Fruit fly (Drosophila melanogaster) whole organism, embryonic: Measurements from ENCODE around the gene Ilp7.

Experiments used
- Adf1 ChIP-seq: fragments of 200-800 bp; sonication (Bioruptor generic); IDR thresholded peaks from 2 replicates; pipeline ENCODE4 v1.3.6; 2022; ENCODE audit warnings: missing biosample characterization, missing genetic modification characterization
- Aef1 ChIP-seq: fragments of 200-800 bp; sonication (Bioruptor generic); IDR thresholded peaks from 3 replicates; pipeline ENCODE4 v1.3.6; 2022; ENCODE audit warnings: missing biosample characterization, missing genetic modification characterization
- Awh ChIP-seq: fragments of 200-800 bp; sonication (Bioruptor generic); IDR thresholded peaks from 2 replicates; pipeline ENCODE4, ENCODE4 v1.3.6; 2022; ENCODE audit warnings: missing biosample characterization, missing genetic modification characterization
- Blimp-1 ChIP-seq: fragments of 200-800 bp; sonication (Bioruptor generic); optimal IDR thresholded peaks from 3 replicates; lab custom pipeline; 2018; ENCODE audit warnings: missing biosample characterization, missing genetic modification characterization, mild to moderate bottlenecking, moderate library complexity, missing genetic modification reagents
- CG10565 ChIP-seq: fragments of 200-800 bp; sonication (Bioruptor generic); optimal IDR thresholded peaks from 3 replicates; lab custom pipeline; 2016; ENCODE audit warnings: missing biosample characterization, mild to moderate bottlenecking, missing genetic modification characterization
- CG11504 ChIP-seq: fragments of 200-800 bp; sonication (Bioruptor generic); optimal IDR thresholded peaks from 3 replicates; lab custom pipeline; 2019; ENCODE audit warnings: missing biosample characterization, mild to moderate bottlenecking, missing genetic modification characterization, moderate library complexity
- CG12219 ChIP-seq: fragments of 200-800 bp; sonication (Bioruptor generic); optimal IDR thresholded peaks from 3 replicates; lab custom pipeline; 2018; ENCODE audit warnings: missing biosample characterization, mild to moderate bottlenecking, missing genetic modification characterization
- CG13894 ChIP-seq: fragments of 200-800 bp; sonication (Bioruptor generic); optimal IDR thresholded peaks from 3 replicates; lab custom pipeline; 2018; ENCODE audit warnings: missing biosample characterization, mild to moderate bottlenecking, missing genetic modification characterization, moderate library complexity
- CG18262 ChIP-seq: fragments of 200-800 bp; optimal IDR thresholded peaks from 3 replicates; lab custom pipeline; 2019; ENCODE audit warnings: missing biosample characterization, mild to moderate bottlenecking, missing genetic modification characterization, moderate library complexity
- CG2678 ChIP-seq: fragments of 200-800 bp; sonication (Bioruptor generic); optimal IDR thresholded peaks from 3 replicates; lab custom pipeline; 2019; ENCODE audit warnings: missing biosample characterization, mild to moderate bottlenecking, missing genetic modification characterization, moderate library complexity
- CG30020 ChIP-seq: fragments of 200-800 bp; optimal IDR thresholded peaks from 2 replicates; lab custom pipeline; 2019; ENCODE audit warnings: missing biosample characterization, mild to moderate bottlenecking, missing genetic modification characterization, moderate library complexity
- CG3065 ChIP-seq: fragments of 200-800 bp; sonication (Bioruptor generic); optimal IDR thresholded peaks from 2 replicates; lab custom pipeline; 2016; ENCODE audit warnings: missing biosample characterization, missing genetic modification characterization
- CG3163 ChIP-seq: fragments of 200-800 bp; sonication (Bioruptor generic); optimal IDR thresholded peaks from 3 replicates; lab custom pipeline; 2016; ENCODE audit warnings: missing biosample characterization, missing genetic modification characterization
- CG32772 ChIP-seq: fragments of 200-800 bp; sonication (Bioruptor generic); IDR thresholded peaks from 2 replicates; pipeline ENCODE4 v1.3.6; 2022; ENCODE audit warnings: missing biosample characterization, missing genetic modification characterization
- CG42726 ChIP-seq: fragments of 200-800 bp; sonication (Bioruptor generic); IDR thresholded peaks from 2 replicates; pipeline ENCODE4 v1.3.6; 2022; ENCODE audit warnings: missing biosample characterization, missing genetic modification characterization; ENCODE audit not compliant: partially characterized antibody
- CG7556 ChIP-seq: fragments of 200-800 bp; sonication (Bioruptor generic); optimal IDR thresholded peaks from 2 replicates; lab custom pipeline; 2017; ENCODE audit warnings: missing biosample characterization, mild to moderate bottlenecking, missing genetic modification characterization
- CG7839 ChIP-seq: fragments of 200-800 bp; sonication (Bioruptor generic); optimal IDR thresholded peaks from 3 replicates; lab custom pipeline; 2018; ENCODE audit warnings: missing biosample characterization, mild to moderate bottlenecking, missing genetic modification characterization, moderate library complexity
- Chrac-16 ChIP-seq: fragments of 200-800 bp; sonication (Bioruptor generic); optimal IDR thresholded peaks from 3 replicates; lab custom pipeline; 2016; ENCODE audit warnings: missing biosample characterization, missing genetic modification characterization
- D19A ChIP-seq: fragments of 200-800 bp; optimal IDR thresholded peaks from 3 replicates; lab custom pipeline; 2019; ENCODE audit warnings: missing biosample characterization, mild to moderate bottlenecking, missing genetic modification characterization, moderate library complexity
- Hmr ChIP-seq: fragments of 200-800 bp; sonication (Bioruptor generic); optimal IDR thresholded peaks from 3 replicates; lab custom pipeline; 2017; ENCODE audit warnings: mild to moderate bottlenecking, missing biosample characterization, missing genetic modification reagents, missing genetic modification characterization
- Meics ChIP-seq: fragments of 200-800 bp; sonication (Bioruptor generic); optimal IDR thresholded peaks from 2 replicates; lab custom pipeline; 2017; ENCODE audit warnings: missing biosample characterization, mild to moderate bottlenecking, missing genetic modification characterization
- Neu2 ChIP-seq: fragments of 200-800 bp; sonication (Bioruptor generic); optimal IDR thresholded peaks from 3 replicates; lab custom pipeline; 2016; ENCODE audit warnings: missing biosample characterization, missing genetic modification characterization, borderline replicate concordance
- Nf-YB ChIP-seq: fragments of 200-800 bp; sonication (Bioruptor generic); optimal IDR thresholded peaks from 3 replicates; lab custom pipeline; 2019; ENCODE audit warnings: missing biosample characterization, mild to moderate bottlenecking, missing genetic modification characterization, moderate library complexity
- Oli ChIP-seq: fragments of 200-800 bp; sonication (Bioruptor generic); optimal IDR thresholded peaks from 2 replicates; lab custom pipeline; 2018; ENCODE audit warnings: missing biosample characterization, mild to moderate bottlenecking, missing genetic modification characterization, moderate library complexity
- Trl ChIP-seq, 3 experiments: fragments of >200 bp in 2 of 3; fragments of 200-800 bp in 1 of 3; sonication (Bioruptor generic) in 1 of 3; optimal IDR thresholded peaks; 2 replicates in 1 of 3; 3 replicates in 2 of 3; lab custom pipeline; 2016 to 2017; ENCODE audit warnings: missing biosample characterization in 1 of 3, missing genetic modification characterization in 1 of 3
- ab ChIP-seq: fragments of 200-800 bp; sonication (Bioruptor generic); optimal IDR thresholded peaks from 2 replicates; lab custom pipeline; 2016; ENCODE audit warnings: missing biosample characterization, missing genetic modification characterization
- cg ChIP-seq: fragments of 200-800 bp; sonication (Bioruptor generic); optimal IDR thresholded peaks from 3 replicates; lab custom pipeline; 2019; ENCODE audit warnings: missing biosample characterization, mild to moderate bottlenecking, missing genetic modification characterization, moderate library complexity
- chm ChIP-seq: fragments of 200-800 bp; sonication (Bioruptor generic); IDR thresholded peaks from 2 replicates; pipeline ENCODE4 v1.3.6; 2022; ENCODE audit warnings: missing biosample characterization, missing genetic modification characterization
- corto ChIP-seq: fragments of 200-800 bp; sonication (Bioruptor generic); optimal IDR thresholded peaks from 2 replicates; lab custom pipeline; 2016; ENCODE audit warnings: missing biosample characterization, mild to moderate bottlenecking, missing genetic modification characterization, moderate library complexity
- croc ChIP-seq: fragments of 200-800 bp; sonication (Bioruptor generic); conservative IDR thresholded peaks from 3 replicates; pipeline ENCODE4 v1.3.6; 2022; ENCODE audit warnings: missing biosample characterization, missing genetic modification characterization
- cwo ChIP-seq: fragments of 200-800 bp; sonication (Bioruptor generic); optimal IDR thresholded peaks from 3 replicates; lab custom pipeline; 2017; ENCODE audit warnings: missing biosample characterization, missing genetic modification characterization, mild to moderate bottlenecking, moderate library complexity, missing genetic modification reagents
- dmrt99B ChIP-seq: fragments of 200-800 bp; sonication (Bioruptor generic); optimal IDR thresholded peaks from 2 replicates; lab custom pipeline; 2018; ENCODE audit warnings: missing biosample characterization, mild to moderate bottlenecking, missing genetic modification characterization, moderate library complexity
- esg ChIP-seq: fragments of 200-800 bp; sonication (Bioruptor generic); conservative IDR thresholded peaks from 2 replicates; pipeline ENCODE4 v1.3.6; 2022; ENCODE audit warnings: missing biosample characterization, missing genetic modification characterization
- ewg ChIP-seq: fragments of 200-800 bp; sonication (Bioruptor generic); optimal IDR thresholded peaks from 3 replicates; lab custom pipeline; 2017; ENCODE audit warnings: mild to moderate bottlenecking, missing biosample characterization, missing genetic modification reagents, missing genetic modification characterization
- fd3F ChIP-seq: fragments of 200-800 bp; sonication (Bioruptor generic); optimal IDR thresholded peaks from 2 replicates; lab custom pipeline; 2018; ENCODE audit warnings: missing biosample characterization, mild to moderate bottlenecking, missing genetic modification characterization, moderate library complexity
- gcm ChIP-seq: fragments of 200-800 bp; sonication (Bioruptor generic); optimal IDR thresholded peaks from 2 replicates; lab custom pipeline; 2019; ENCODE audit warnings: missing biosample characterization, mild to moderate bottlenecking, missing genetic modification characterization, moderate library complexity
- gem ChIP-seq: fragments of 200-800 bp; sonication (Bioruptor generic); optimal IDR thresholded peaks from 2 replicates; lab custom pipeline; 2019; ENCODE audit warnings: missing biosample characterization, mild to moderate bottlenecking, missing genetic modification characterization, moderate library complexity
- grau ChIP-seq: fragments of 200-800 bp; optimal IDR thresholded peaks from 3 replicates; lab custom pipeline; 2019; ENCODE audit warnings: missing biosample characterization, mild to moderate bottlenecking, missing genetic modification characterization, moderate library complexity
- nom ChIP-seq: fragments of 200-800 bp; sonication (Bioruptor generic); optimal IDR thresholded peaks from 2 replicates; lab custom pipeline; 2017; ENCODE audit warnings: missing biosample characterization, missing genetic modification characterization, mild to moderate bottlenecking, moderate library complexity, missing genetic modification reagents
- psq ChIP-seq: fragments of 200-800 bp; sonication (Bioruptor generic); optimal IDR thresholded peaks from 2 replicates; lab custom pipeline; 2017; ENCODE audit warnings: missing biosample characterization, missing genetic modification characterization
- rib ChIP-seq: fragments of 200-800 bp; sonication (Bioruptor generic); IDR thresholded peaks from 2 replicates; pipeline ENCODE4 v1.3.6; 2022; ENCODE audit warnings: missing biosample characterization, missing genetic modification characterization
- row ChIP-seq: fragments of 200-800 bp; sonication (Bioruptor generic); IDR thresholded peaks from 3 replicates; pipeline ENCODE4 v1.3.6; 2022; ENCODE audit warnings: missing biosample characterization, missing genetic modification characterization
- scrt ChIP-seq: fragments of 200-800 bp; sonication (Bioruptor generic); optimal IDR thresholded peaks from 2 replicates; lab custom pipeline; 2018; ENCODE audit warnings: missing biosample characterization, mild to moderate bottlenecking, missing genetic modification characterization, moderate library complexity
- sisA ChIP-seq: fragments of 200-800 bp; sonication (Bioruptor generic); IDR thresholded peaks from 2 replicates; pipeline ENCODE4 v1.3.6; 2022; ENCODE audit warnings: missing biosample characterization, missing genetic modification characterization
- sr ChIP-seq: fragments of 200-800 bp; sonication (Bioruptor generic); IDR thresholded peaks from 3 replicates; pipeline ENCODE4 v1.3.6; 2022; ENCODE audit warnings: missing biosample characterization, missing genetic modification characterization
- ttk ChIP-seq: fragments of 200-800 bp; sonication (Bioruptor generic); IDR thresholded peaks from 2 replicates; pipeline ENCODE4 v2.1.2; 2022; ENCODE audit warnings: missing biosample characterization, missing genetic modification characterization
- unpg ChIP-seq: fragments of 200-800 bp; sonication (Bioruptor generic); optimal IDR thresholded peaks from 3 replicates; lab custom pipeline; 2018; ENCODE audit warnings: missing biosample characterization, mild to moderate bottlenecking, missing genetic modification characterization, moderate library complexity
- vvl ChIP-seq: fragments of 200-800 bp; sonication (Bioruptor generic); IDR thresholded peaks from 2 replicates; pipeline ENCODE4 v1.3.6; 2022; ENCODE audit warnings: missing biosample characterization, missing genetic modification characterization
- zfh2 ChIP-seq: fragments of 200-800 bp; sonication (Bioruptor generic); optimal IDR thresholded peaks from 2 replicates; lab custom pipeline; 2016; ENCODE audit warnings: missing biosample characterization, missing genetic modification characterization

Ilp7 gene

DNA sequence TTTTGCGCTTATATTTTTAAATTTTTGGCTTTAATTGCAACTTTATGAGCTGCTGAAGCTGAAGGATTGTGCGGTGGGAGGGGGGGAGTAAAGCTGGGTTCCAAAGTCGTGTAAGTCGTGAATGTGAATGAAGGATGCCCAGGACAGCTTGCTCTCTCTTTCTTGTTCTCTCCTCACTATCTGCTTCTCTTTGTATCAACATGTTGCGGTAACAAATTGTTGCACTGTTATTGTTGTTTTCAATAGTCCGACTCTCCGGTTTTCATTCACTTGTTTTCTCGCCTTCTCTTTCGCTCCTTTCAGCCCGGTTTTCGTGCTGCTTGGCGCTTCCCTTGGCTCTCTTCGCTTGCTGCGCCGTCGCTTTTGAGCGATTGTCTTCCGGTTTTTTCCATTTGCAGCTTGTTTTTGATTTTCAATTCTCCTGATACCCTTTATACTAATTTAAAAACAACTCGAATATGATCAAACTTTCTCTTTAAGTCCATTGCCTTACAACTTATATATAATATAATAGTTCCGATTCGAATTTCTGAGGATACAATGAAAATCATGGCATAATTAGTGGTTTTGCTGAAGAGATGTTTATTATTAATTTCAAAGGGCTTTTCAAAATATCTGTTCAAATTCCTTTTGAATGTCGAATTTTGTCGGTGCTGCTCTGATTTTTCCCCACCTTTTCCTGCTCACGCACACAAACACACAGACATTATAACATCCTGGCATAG lies 17.6 kb downstream of the Ilp7 start (continued):
- TF ChIP-seq unpg (peak; percentile 15), D19A (tag; lab: Kevin White, UChicago) (peak; percentile 53), Oli (peak; percentile 2), CG18262 (peak; percentile 0), dmrt99B (tag; lab: Kevin White, UChicago) (peak; percentile 32), Hmr (GFP tag; lab: Kevin White, UChicago) (peak; percentile 59), grau (tag; lab: Kevin White, UChicago) (peak; percentile 46), CG42726 (GFP tag; lab: Robert Waterston, UW) (no peak), CG11504 (tag; lab: Kevin White, UChicago) (peak; percentile 87), croc (GFP tag; lab: Robert Waterston, UW) (no peak), CG7556 (peak; percentile 36), Meics (peak; percentile 2), gem (tag; lab: Kevin White, UChicago) (peak; percentile 42), CG2678 (tag; lab: Kevin White, UChicago) (peak; percentile 18), scrt (GFP tag; lab: Kevin White, UChicago) (peak; percentile 86), ewg (GFP tag; lab: Kevin White, UChicago) (peak; percentile 29), CG3163 (GFP tag; lab: Kevin White, UChicago) (peak; percentile 56), vvl (GFP tag; lab: Robert Waterston, UW) (no peak), psq (GFP tag; lab: Kevin White, UChicago) (no peak), corto (GFP tag; lab: Kevin White, UChicago) (peak; percentile 7), ttk (GFP tag; lab: Robert Waterston, UW) (no peak), row (0 out of 3 replicates have a peak, but pooled peaks have one; percentile 16), CG7839 (peak; percentile 40)

DNA sequence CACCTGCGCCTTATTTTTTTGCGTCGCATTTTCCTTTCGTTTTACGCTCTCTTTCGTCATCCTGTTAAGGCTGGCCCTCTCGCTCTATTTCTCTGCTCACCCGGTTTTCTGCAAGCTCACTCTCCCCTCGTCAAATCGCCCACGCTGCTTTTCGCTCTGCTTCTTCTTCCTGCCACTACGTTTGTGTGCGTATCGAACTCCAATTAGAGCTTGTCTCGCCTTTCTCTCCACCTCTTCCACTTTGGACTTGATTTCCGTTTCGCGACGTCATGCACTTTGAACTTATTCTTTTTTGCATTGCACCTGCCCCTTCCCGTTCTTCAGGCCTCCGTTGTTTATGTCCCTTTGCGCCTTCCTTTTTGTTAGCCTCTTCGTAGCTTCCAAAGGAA lies 18.1 kb downstream of the Ilp7 start:
- no peak for TF ChIP-seq fd3F (GFP tag; lab: Kevin White, UChicago)
- TF ChIP-seq CG3065 (GFP tag; lab: Kevin White, UChicago), result no peak
- no peak for TF ChIP-seq CG10565
- TF ChIP-seq Adf1 (GFP tag; lab: Robert Waterston, UW), result peak; percentile 9; the same call in 1 of the 2 replicates
- no peak for TF ChIP-seq CG30020 (tag; lab: Kevin White, UChicago)
- TF ChIP-seq Nf-YB, result no peak
- no peak for TF ChIP-seq Neu2 (GFP tag; lab: Kevin White, UChicago)
- TF ChIP-seq CG12219, result no peak
- TF ChIP-seq sr (GFP tag; lab: Robert Waterston, UW), result 0 out of 3 replicates have a peak, but pooled peaks have one; percentile 26
- TF ChIP-seq cg (GFP tag; lab: Kevin White, UChicago), result peak; percentile 2
- no peak for TF ChIP-seq Aef1
- no peak for TF ChIP-seq rib (GFP tag; lab: Robert Waterston, UW)
- no peak for TF ChIP-seq gcm (GFP tag; lab: Kevin White, UChicago)
- no peak for TF ChIP-seq Blimp-1 (GFP tag; lab: Kevin White, UChicago)
- TF ChIP-seq Awh (GFP tag; lab: Robert Waterston, UW), result no peak
- TF ChIP-seq nom (GFP tag; lab: Kevin White, UChicago), result peak; percentile 39
- peak; percentile 23 to 39 for TF ChIP-seq Trl (optimal IDR thresholded peaks at IDR 0.05; lab: Kevin White, UChicago)
- TF ChIP-seq Trl (GFP tag; optimal IDR thresholded peaks at IDR 0.05; lab: Kevin White, UChicago), result no peak
- TF ChIP-seq corto (GFP tag; lab: Kevin White, UChicago), result no peak
- TF ChIP-seq ab (GFP tag; lab: Kevin White, UChicago), result no peak
- no peak for TF ChIP-seq chm (GFP tag; lab: Robert Waterston, UW)
- no peak for TF ChIP-seq cwo
- TF ChIP-seq esg (GFP tag; lab: Robert Waterston, UW), result no peak
- TF ChIP-seq sisA (GFP tag; lab: Robert Waterston, UW), result no peak
- no peak for TF ChIP-seq zfh2 (GFP tag; lab: Kevin White, UChicago)
- TF ChIP-seq Chrac-16 (GFP tag; lab: Kevin White, UChicago), result no peak
- no peak for TF ChIP-seq CG13894 (tag; lab: Kevin White, UChicago)
- TF ChIP-seq CG32772 (GFP tag; lab: Robert Waterston, UW), result no peak
